Worm (Caenorhabditis elegans) whole organism, early embryonic: Measurements from ENCODE around the gene W08G11.3.

Experiments used
- B0310.2 ChIP-seq: sonication (generic microtip); optimal IDR thresholded peaks from 2 replicates; lab custom pipeline; 2016; ENCODE audit warnings: mild to moderate bottlenecking, missing genetic modification characterization, missing compliant biosample characterization
- F13C5.2 ChIP-seq: sonication (generic microtip); optimal IDR thresholded peaks from 2 replicates; lab custom pipeline; 2017; ENCODE audit warnings: mild to moderate bottlenecking, missing genetic modification characterization, inconsistent platforms, missing compliant biosample characterization
- aly-1 ChIP-seq: sonication (generic microtip); optimal IDR thresholded peaks from 2 replicates; lab custom pipeline; 2016; ENCODE audit warnings: missing genetic modification characterization, missing compliant biosample characterization
- ama-1 ChIP-seq: fragments of 150-350 bp; optimal IDR thresholded peaks from 2 replicates; lab custom pipeline; 2014
- ceh-13 ChIP-seq: fragments of 200-800 bp; sonication (Bioruptor generic); optimal IDR thresholded peaks from 2 replicates; lab custom pipeline; 2018; ENCODE audit warnings: mild to moderate bottlenecking, missing genetic modification characterization, missing compliant biosample characterization
- ceh-36 ChIP-seq: sonication (generic microtip); optimal IDR thresholded peaks from 2 replicates; lab custom pipeline; 2016; ENCODE audit warnings: missing genetic modification characterization, inconsistent platforms, missing compliant biosample characterization
- ets-7 ChIP-seq: sonication (generic microtip); optimal IDR thresholded peaks from 2 replicates; lab custom pipeline; 2016; ENCODE audit warnings: missing genotype, missing genetic modification characterization, missing compliant biosample characterization
- flt-1 ChIP-seq: fragments of 200-800 bp; sonication (Bioruptor generic); IDR thresholded peaks from 2 replicates; pipeline ENCODE4 v1.3.6; 2022; ENCODE audit warnings: missing genetic modification characterization, missing compliant biosample characterization
- hmbx-1 ChIP-seq: sonication (generic microtip); optimal IDR thresholded peaks from 2 replicates; lab custom pipeline; 2016; ENCODE audit warnings: mild to moderate bottlenecking, missing genetic modification characterization, missing compliant biosample characterization
- hmg-4 ChIP-seq: fragments of 200-800 bp; sonication (Bioruptor generic); optimal IDR thresholded peaks from 2 replicates; lab custom pipeline; 2018; ENCODE audit warnings: mild to moderate bottlenecking, missing genetic modification characterization, missing compliant biosample characterization
- hnd-1 ChIP-seq: sonication (generic microtip); optimal IDR thresholded peaks from 2 replicates; lab custom pipeline; 2016; ENCODE audit warnings: missing genetic modification characterization, missing compliant biosample characterization
- pes-1 ChIP-seq: fragments of 200-800 bp; sonication (Bioruptor generic); IDR thresholded peaks from 2 replicates; pipeline ENCODE4 v1.3.6; 2022; ENCODE audit warnings: missing genetic modification reagents, missing genetic modification characterization, missing compliant biosample characterization
- scrt-1 ChIP-seq: fragments of 200-800 bp; sonication (Bioruptor generic); IDR thresholded peaks from 2 replicates; pipeline ENCODE4 v1.3.6; 2022; ENCODE audit warnings: missing genetic modification characterization, missing compliant biosample characterization
- sea-1 ChIP-seq: fragments of 200-800 bp; sonication (Bioruptor generic); conservative IDR thresholded peaks from 2 replicates; pipeline ENCODE4 v1.3.6; 2022; ENCODE audit warnings: missing genetic modification characterization, missing compliant biosample characterization
- tbx-11 ChIP-seq: fragments of 200-800 bp; sonication (Bioruptor generic); IDR thresholded peaks from 2 replicates; pipeline ENCODE4 v1.3.6; 2022; ENCODE audit warnings: missing genetic modification characterization, missing compliant biosample characterization
- tbx-37 ChIP-seq: fragments of 200-800 bp; sonication (Bioruptor generic); conservative IDR thresholded peaks from 2 replicates; pipeline ENCODE4 v1.3.6; 2022; ENCODE audit warnings: missing genetic modification reagents, missing genetic modification characterization, missing compliant biosample characterization
- tra-4 ChIP-seq: sonication (generic microtip); optimal IDR thresholded peaks from 2 replicates; lab custom pipeline; 2017; ENCODE audit warnings: missing genetic modification characterization, missing compliant biosample characterization

The W08G11.3 gene

ce11 chrV:16419769-16420168 is 52.3 kb downstream of the W08G11.3 start, which contains the start of gene F26D2.16:
Gene F26D2.16, minus strand, starts transcription at chrV:16419869.
- TF ChIP-seq tra-4 (no peak), ceh-13 (GFP tag; lab: Kevin White, UChicago) (no peak), hmg-4 (GFP tag; lab: Kevin White, UChicago) (no peak), ama-1 (lab: Kevin White, UChicago) (no peak), ceh-36 (tag; lab: Kevin White, UChicago) (no peak), hmbx-1 (tag; lab: Kevin White, UChicago) (no peak), tbx-11 (GFP tag; lab: Robert Waterston, UW) (no peak), hnd-1 (tag; lab: Kevin White, UChicago) (no peak), B0310.2 (tag; lab: Kevin White, UChicago) (no peak), flt-1 (GFP tag; lab: Robert Waterston, UW) (no peak), pes-1 (GFP tag; lab: Robert Waterston, UW) (no peak), sea-1 (GFP tag; lab: Robert Waterston, UW) (no peak), tbx-37 (no peak), F13C5.2 (tag; lab: Kevin White, UChicago) (no peak), aly-1 (tag; lab: Kevin White, UChicago) (no peak), ets-7 (tag; lab: Kevin White, UChicago) (no peak), scrt-1 (GFP tag; lab: Robert Waterston, UW) (no peak)

ce11 chrV:16420696-16421095 is 53.2 kb downstream of the W08G11.3 start, which contains the start of gene srw-48:
Gene srw-48, plus strand, starts transcription at chrV:16420996.
- TF ChIP-seq scrt-1 (GFP tag; lab: Robert Waterston, UW) (no peak), hmg-4 (GFP tag; lab: Kevin White, UChicago) (no peak), ceh-13 (GFP tag; lab: Kevin White, UChicago) (no peak), pes-1 (GFP tag; lab: Robert Waterston, UW) (no peak), tbx-11 (GFP tag; lab: Robert Waterston, UW) (no peak), aly-1 (tag; lab: Kevin White, UChicago) (no peak)
